Fruit fly (Drosophila melanogaster) whole organism: ENCODE results near the gene CG6656.

Source experiments
- CG8478 ChIP-seq: fragments of >200 bp; optimal IDR thresholded peaks from 2 replicates; lab custom pipeline; 2018; ENCODE audit warnings: inconsistent platforms
- Dll ChIP-seq: fragments of >200 bp; optimal IDR thresholded peaks from 2 replicates; lab custom pipeline; 2017
- EcR ChIP-seq, 2 experiments: fragments of >200 bp; optimal IDR thresholded peaks; 2 replicates each; lab custom pipeline; 2017; ENCODE audit warnings: missing biosample characterization in 2 of 2, missing genetic modification characterization in 2 of 2, missing genetic modification reagents in 2 of 2
- pan ChIP-seq: fragments of >200 bp; optimal IDR thresholded peaks from 2 replicates; lab custom pipeline; 2017
- psq ChIP-seq: fragments of >200 bp; optimal IDR thresholded peaks from 2 replicates; lab custom pipeline; 2017
- usp ChIP-seq: fragments of >200 bp; optimal IDR thresholded peaks from 2 replicates; lab custom pipeline; 2017; ENCODE audit warnings: missing biosample characterization, missing genetic modification characterization, mixed read lengths

Gene CG6656

dm6 chr3R:21874982-21875466, at the start of gene CG6656:
TSS of gene CG6656 (plus strand) at chr3R:21875293.
- peak; percentile 68 for TF ChIP-seq CG8478
- peak; percentile 72 for TF ChIP-seq pan (lab: Kevin White, UChicago)
- no peak for TF ChIP-seq psq (lab: Kevin White, UChicago)

- TF ChIP-seq CG8478 = no peak
- no peak for TF ChIP-seq EcR (GFP tag; optimal IDR thresholded peaks at IDR 0.05; lab: Kevin White, UChicago)
- no peak for TF ChIP-seq psq (lab: Kevin White, UChicago)
- TF ChIP-seq Dll = no peak
- TF ChIP-seq pan (lab: Kevin White, UChicago) = no peak
- no peak for TF ChIP-seq usp (GFP tag; lab: Kevin White, UChicago)
Observed at dm6 chr3R:21825775-21826558, 49.1 kb upstream of the CG6656 start.

dm6 chr3R:21827453-21828039, 47.5 kb upstream of the CG6656 start:
- no peak for TF ChIP-seq CG8478
- TF ChIP-seq Dll = no peak
- TF ChIP-seq pan (lab: Kevin White, UChicago) = peak; percentile 81
- no peak for TF ChIP-seq usp (GFP tag; lab: Kevin White, UChicago)
- peak in 1 of 2 experiments; percentile 10 for TF ChIP-seq EcR (GFP tag; optimal IDR thresholded peaks at IDR 0.05; lab: Kevin White, UChicago)
- no peak for TF ChIP-seq psq (lab: Kevin White, UChicago)

- TF ChIP-seq pan (lab: Kevin White, UChicago) (peak; percentile 26), EcR (GFP tag; optimal IDR thresholded peaks at IDR 0.05; lab: Kevin White, UChicago) (no peak), CG8478 (no peak)
Observed at dm6 chr3R:21828040-21828526, 47.0 kb upstream of the CG6656 start.

- no peak for TF ChIP-seq CG8478
- TF ChIP-seq pan (lab: Kevin White, UChicago) = no peak
- TF ChIP-seq psq (lab: Kevin White, UChicago) = no peak
- no peak for TF ChIP-seq EcR (GFP tag; optimal IDR thresholded peaks at IDR 0.05; lab: Kevin White, UChicago)
- no peak for TF ChIP-seq Dll
- no peak for TF ChIP-seq usp (GFP tag; lab: Kevin White, UChicago)
Observed at dm6 chr3R:21828785-21829486, 46.2 kb upstream of the CG6656 start.

dm6 chr3R:21829487-21829957, 45.6 kb upstream of the CG6656 start:
- TF ChIP-seq EcR (GFP tag; optimal IDR thresholded peaks at IDR 0.05; lab: Kevin White, UChicago) = peak; percentile 95 to 98
- TF ChIP-seq usp (GFP tag; lab: Kevin White, UChicago) = no peak

dm6 chr3R:21830303-21830707, 44.8 kb upstream of the CG6656 start:
- TF ChIP-seq psq (lab: Kevin White, UChicago) (no peak), Dll (no peak), pan (lab: Kevin White, UChicago) (no peak), EcR (GFP tag; optimal IDR thresholded peaks at IDR 0.05; lab: Kevin White, UChicago) (no peak), CG8478 (no peak), usp (GFP tag; lab: Kevin White, UChicago) (no peak)

dm6 chr3R:21831040-21831439, 44.1 kb upstream of the CG6656 start:
- TF ChIP-seq CG8478 (no peak), usp (GFP tag; lab: Kevin White, UChicago) (no peak), Dll (no peak), EcR (GFP tag; optimal IDR thresholded peaks at IDR 0.05; lab: Kevin White, UChicago) (peak in 1 of 2 experiments; percentile 94), pan (lab: Kevin White, UChicago) (no peak), psq (lab: Kevin White, UChicago) (no peak)

- no peak for TF ChIP-seq pan (lab: Kevin White, UChicago)
- TF ChIP-seq Dll = no peak
- TF ChIP-seq psq (lab: Kevin White, UChicago) = no peak
- TF ChIP-seq EcR (GFP tag; optimal IDR thresholded peaks at IDR 0.05; lab: Kevin White, UChicago) = no peak
- TF ChIP-seq usp (GFP tag; lab: Kevin White, UChicago) = no peak
- no peak for TF ChIP-seq CG8478
Observed at dm6 chr3R:21832203-21832602, 42.9 kb upstream of the CG6656 start, which contains the start of gene Gr93a. TSS of gene Gr93a (plus strand) at chr3R:21832503.

- no peak for TF ChIP-seq EcR (GFP tag; optimal IDR thresholded peaks at IDR 0.05; lab: Kevin White, UChicago)
- no peak for TF ChIP-seq Dll
- TF ChIP-seq psq (lab: Kevin White, UChicago) = no peak
- no peak for TF ChIP-seq pan (lab: Kevin White, UChicago)
- no peak for TF ChIP-seq usp (GFP tag; lab: Kevin White, UChicago)
- no peak for TF ChIP-seq CG8478
Observed at dm6 chr3R:21834234-21835070, 40.6 kb upstream of the CG6656 start.
